Fruit fly (Drosophila melanogaster) whole organism: ENCODE measurements around the gene Ltn1.

Source experiments
- CG8478 ChIP-seq: fragments of >200 bp; optimal IDR thresholded peaks from 2 replicates; lab custom pipeline; 2018; ENCODE audit warnings: inconsistent platforms
- Dll ChIP-seq: fragments of >200 bp; optimal IDR thresholded peaks from 2 replicates; lab custom pipeline; 2017
- pan ChIP-seq: fragments of >200 bp; optimal IDR thresholded peaks from 2 replicates; lab custom pipeline; 2017
- psq ChIP-seq: fragments of >200 bp; optimal IDR thresholded peaks from 2 replicates; lab custom pipeline; 2017

dm6 chr3L:19556738-19557137 is 4.6 kb upstream of the Ltn1 start:
- TF ChIP-seq pan (lab: Kevin White, UChicago) (no peak), psq (no peak), Dll (lab: Kevin White, UChicago) (peak; percentile 45), CG8478 (lab: Kevin White, UChicago) (no peak)
